Worm (Caenorhabditis elegans): ENCODE data around the gene skr-20.
A peak's percentile ranks its signal among the peaks of the same experiment; 100 is the strongest.

The skr-20 gene

DNA sequence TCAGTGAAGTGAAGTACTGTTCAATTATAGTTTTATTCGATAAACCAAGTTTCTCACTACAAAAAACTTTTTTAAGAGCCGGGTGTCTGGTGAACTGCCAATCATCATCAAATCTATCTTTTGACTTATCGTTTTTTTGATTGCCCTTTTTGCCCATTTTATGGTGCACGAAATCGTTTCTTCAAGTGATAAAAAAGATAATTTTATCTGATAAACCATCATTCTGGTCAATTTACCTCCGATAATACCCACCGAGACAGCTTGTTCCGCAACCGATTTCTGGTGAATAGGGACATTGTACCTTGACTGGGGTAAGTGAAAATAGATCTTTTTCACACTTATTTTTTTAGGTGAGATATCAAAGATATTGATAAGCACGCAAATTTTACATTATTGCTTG lies 34.2 kb upstream of the skr-20 start, which contains the start of gene K08H2.10 (continued):
- TF ChIP-seq F23B12.7 (tag; optimal IDR thresholded peaks at IDR 0.05; ENCODE audit: insufficient read depth) (no peak), tbp1 (GFP tag; optimal IDR thresholded peaks at IDR 0.05) (peak; percentile 33), ztf-3 (GFP tag; optimal IDR thresholded peaks at IDR 0.05) (no peak), unc-62 (GFP tag; optimal IDR thresholded peaks at IDR 0.05) (peak; percentile 21), dpl-1 (GFP tag; optimal IDR thresholded peaks at IDR 0.05) (no peak)

DNA sequence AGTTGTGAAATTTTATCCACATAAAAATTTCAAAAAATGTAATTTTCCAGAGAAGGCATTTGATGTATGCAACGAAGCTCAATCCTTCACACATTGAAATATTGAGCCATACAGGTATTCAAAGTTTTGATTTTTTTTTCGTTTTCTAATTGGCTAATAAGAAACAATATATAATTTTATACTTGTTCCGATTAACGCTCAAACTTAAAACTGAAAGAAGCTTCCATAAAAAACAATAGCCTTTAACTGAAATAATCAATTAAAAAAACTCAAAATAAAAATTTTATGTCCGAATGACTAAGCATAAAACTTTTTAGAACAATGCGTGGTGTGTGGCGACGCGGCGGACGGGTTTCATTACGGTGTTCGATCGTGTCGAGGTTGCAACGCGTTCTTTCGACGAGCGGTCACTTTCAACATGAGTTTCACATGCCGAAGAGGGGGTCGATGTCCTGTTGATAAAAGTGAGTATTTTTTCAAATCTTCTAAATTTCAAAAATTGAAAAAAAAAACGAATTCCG lies 28.6 kb upstream of the skr-20 start, which contains the start of gene nhr-32:
Gene nhr-32, plus strand, starts transcription at position 51 of the 521 bp plus-strand sequence.
- no peak for TF ChIP-seq dpl-1 (GFP tag; optimal IDR thresholded peaks at IDR 0.05)
- no peak for TF ChIP-seq attf-6 (GFP tag; IDR thresholded peaks at IDR 0.05)
- no peak for TF ChIP-seq B0019.2 (GFP tag; conservative IDR thresholded peaks at IDR 0.05)
- TF ChIP-seq lag-1 (GFP tag; IDR thresholded peaks at IDR 0.05): no peak
- no peak for TF ChIP-seq T07F8.4 (tag; optimal IDR thresholded peaks at IDR 0.05)
- TF ChIP-seq fkh-3 (tag; optimal IDR thresholded peaks at IDR 0.05): no peak
- TF ChIP-seq ztf-25 (GFP tag; IDR thresholded peaks at IDR 0.05): no peak
- no peak for TF ChIP-seq F57C9.4 (tag; optimal IDR thresholded peaks at IDR 0.05)
- TF ChIP-seq F57A8.1 (GFP tag; optimal IDR thresholded peaks at IDR 0.05): no peak
- TF ChIP-seq nfya-1 (tag; optimal IDR thresholded peaks at IDR 0.05; ENCODE audit: borderline replicate concordance, insufficient read depth): no peak
- no peak for TF ChIP-seq atf-7 (tag; optimal IDR thresholded peaks at IDR 0.05)
- TF ChIP-seq lin-26 (GFP tag; IDR thresholded peaks at IDR 0.05): no peak
- TF ChIP-seq hsf-1 (GFP tag; IDR thresholded peaks at IDR 0.05): no peak
- no peak for TF ChIP-seq athp-1 (tag; optimal IDR thresholded peaks at IDR 0.05)
- TF ChIP-seq ceh-91 (GFP tag; IDR thresholded peaks at IDR 0.05): no peak
- TF ChIP-seq Y79H2A.3 (GFP tag; conservative IDR thresholded peaks at IDR 0.05): no peak

DNA sequence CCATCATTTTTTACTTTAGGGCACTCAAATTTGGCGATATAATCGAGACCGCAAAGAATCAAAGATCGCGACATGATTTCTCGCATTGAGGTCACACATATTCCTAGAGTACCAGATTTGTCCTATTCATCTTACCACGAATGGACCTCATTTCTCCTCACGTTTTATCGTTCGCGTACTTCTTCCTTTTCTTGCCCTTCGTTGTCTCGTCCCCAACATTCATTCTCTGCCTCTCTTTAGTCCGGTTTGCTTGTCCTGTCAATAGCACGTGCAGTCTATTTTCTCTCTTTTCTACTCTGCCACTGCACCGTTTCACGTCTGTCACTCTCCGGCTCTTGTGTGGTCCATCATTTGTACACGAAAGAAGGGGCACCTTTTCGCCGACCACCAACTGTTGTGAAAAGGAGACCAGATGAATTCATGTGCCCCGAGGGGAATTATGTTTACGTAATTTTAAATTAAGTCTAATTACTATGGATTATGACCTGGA lies 28.1 kb upstream of the skr-20 start:
- no peak for TF ChIP-seq ZK185.1 (tag; optimal IDR thresholded peaks at IDR 0.05; ENCODE audit: poor library complexity, severe bottlenecking)
- no peak for TF ChIP-seq hlh-26 (GFP tag; conservative IDR thresholded peaks at IDR 0.05)
- TF ChIP-seq lin-40 (tag; optimal IDR thresholded peaks at IDR 0.05): peak; percentile 48
- 0 out of 2 replicates have a peak, but pooled peaks have one; percentile 24 for TF ChIP-seq B0336.3 (GFP tag; IDR thresholded peaks at IDR 0.05)
- TF ChIP-seq lin-35 (GFP tag; optimal IDR thresholded peaks at IDR 0.05): no peak
- no peak for TF ChIP-seq T07F8.4 (tag; optimal IDR thresholded peaks at IDR 0.05)
- no peak for TF ChIP-seq B0261.1 (tag; optimal IDR thresholded peaks at IDR 0.05)
- TF ChIP-seq nhr-80 (tag; optimal IDR thresholded peaks at IDR 0.05): peak; percentile 74
- TF ChIP-seq K12H6.12 (tag; optimal IDR thresholded peaks at IDR 0.05): peak; percentile 61
- TF ChIP-seq F55B11.4 (tag; optimal IDR thresholded peaks at IDR 0.05; ENCODE audit: borderline replicate concordance, insufficient read depth): no peak
- peak; percentile 25 for TF ChIP-seq tbp1 (GFP tag; optimal IDR thresholded peaks at IDR 0.05)
- TF ChIP-seq F33H1.4 (GFP tag; IDR thresholded peaks at IDR 0.05): no peak
- TF ChIP-seq attf-3 (GFP tag; conservative IDR thresholded peaks at IDR 0.05): no peak
- no peak for TF ChIP-seq sptf-2 (GFP tag; optimal IDR thresholded peaks at IDR 0.05)
- TF ChIP-seq zim-3 (tag; optimal IDR thresholded peaks at IDR 0.05): no peak
- no peak for TF ChIP-seq bed-2 (GFP tag; IDR thresholded peaks at IDR 0.05)
- TF ChIP-seq nhr-90 (tag; optimal IDR thresholded peaks at IDR 0.05): no peak
- no peak for TF ChIP-seq cebp-1 (GFP tag; IDR thresholded peaks at IDR 0.05)
- TF ChIP-seq cebp-1 (tag; optimal IDR thresholded peaks at IDR 0.05): peak; percentile 60
- peak; percentile 74 for TF ChIP-seq ceh-27 (GFP tag; optimal IDR thresholded peaks at IDR 0.05)
- TF ChIP-seq egl-44 (GFP tag; IDR thresholded peaks at IDR 0.05): no peak
- no peak for TF ChIP-seq efl-1 (GFP tag; optimal IDR thresholded peaks at IDR 0.05)
- TF ChIP-seq pha-4 (tag; optimal IDR thresholded peaks at IDR 0.05): no peak
- no peak for TF ChIP-seq ztf-26 (tag; optimal IDR thresholded peaks at IDR 0.05)
- TF ChIP-seq snpc-1.3 (tag; optimal IDR thresholded peaks at IDR 0.05; ENCODE audit: insufficient read depth): no peak
- peak; percentile 71; the same call in 1 of the 2 replicates for TF ChIP-seq hmg-1.2 (GFP tag; IDR thresholded peaks at IDR 0.05)
- no peak for TF ChIP-seq C17E4.6 (GFP tag; IDR thresholded peaks at IDR 0.05)

Data from whole organism, young adult.